Fruit fly (Drosophila melanogaster): Measurements from ENCODE around the gene CG12493.

DNA sequence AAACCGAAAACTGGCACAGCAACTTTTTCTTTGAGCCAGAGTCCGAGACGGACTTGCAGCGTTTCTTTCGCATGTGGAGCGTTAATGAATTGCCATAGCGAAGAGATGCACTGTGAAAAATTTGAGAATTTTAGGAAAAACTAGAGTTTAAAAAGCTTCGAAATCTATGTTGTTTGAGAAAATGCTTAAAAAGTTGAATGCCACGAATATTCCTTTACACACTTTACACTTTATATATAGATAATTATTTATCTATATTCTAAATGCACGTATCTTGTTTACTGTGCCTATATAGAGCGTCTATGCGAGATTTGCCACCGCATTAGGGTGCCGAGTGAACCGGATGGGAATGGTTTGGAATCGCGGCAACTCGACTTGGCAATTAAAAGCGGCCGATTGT, 31.7 kb downstream of the CG12493 start:
- TF ChIP-seq usp (GFP tag; optimal IDR thresholded peaks at IDR 0.05), result no peak
- no peak for TF ChIP-seq Dll (optimal IDR thresholded peaks at IDR 0.05)

Data from whole organism.